Worm (Caenorhabditis elegans) whole organism, midembryonic: Measurements from ENCODE around the gene col-165.
"Not testable (repeated sequence)": the region's sequence is repeated elsewhere in the genome, so short reads cannot be mapped to it uniquely, and the experiment has no call there.

Experiments used
- T22C8.4 ChIP-seq: fragments of 200-800 bp; sonication (Bioruptor generic); IDR thresholded peaks from 2 replicates; pipeline ENCODE4 v1.3.6; 2022; ENCODE audit warnings: missing genetic modification characterization, missing compliant biosample characterization
- cog-1 ChIP-seq: sonication (generic microtip); optimal IDR thresholded peaks from 2 replicates; lab custom pipeline; 2016; ENCODE audit warnings: missing genetic modification characterization, missing compliant biosample characterization
- flt-1 ChIP-seq: fragments of 200-800 bp; sonication (Bioruptor generic); IDR thresholded peaks from 2 replicates; pipeline ENCODE4 v1.3.6; 2022; ENCODE audit warnings: missing genetic modification characterization, missing compliant biosample characterization
- klf-2 ChIP-seq: fragments of 200-800 bp; sonication (Bioruptor generic); conservative IDR thresholded peaks from 2 replicates; pipeline ENCODE4 v1.3.6; 2022; ENCODE audit warnings: missing genetic modification reagents, missing genetic modification characterization, missing compliant biosample characterization
- med-1 ChIP-seq: sonication (generic microtip); optimal IDR thresholded peaks from 2 replicates; lab custom pipeline; 2017; ENCODE audit warnings: missing genetic modification characterization, mild to moderate bottlenecking, missing compliant biosample characterization, antibody characterized with exemption, missing genetic modification reagents; ENCODE audit not compliant: insufficient read depth
- ref-1 ChIP-seq: fragments of 200-800 bp; sonication (Bioruptor generic); conservative IDR thresholded peaks from 2 replicates; pipeline ENCODE4 v1.3.6; 2022; ENCODE audit warnings: missing genetic modification reagents, missing genetic modification characterization, missing compliant biosample characterization
- tab-1 ChIP-seq: fragments of 200-800 bp; sonication (Bioruptor generic); IDR thresholded peaks from 2 replicates; pipeline ENCODE4 v1.3.6; 2022; ENCODE audit warnings: missing genetic modification characterization, missing compliant biosample characterization
- ztf-23 ChIP-seq: fragments of 200-800 bp; sonication (Bioruptor generic); IDR thresholded peaks from 2 replicates; pipeline ENCODE4 v1.3.6; 2022; ENCODE audit warnings: missing genetic modification reagents, missing genetic modification characterization, missing compliant biosample characterization
- ztf-29 ChIP-seq: fragments of 200-800 bp; sonication (Bioruptor generic); IDR thresholded peaks from 2 replicates; pipeline ENCODE4 v1.3.6; 2022; ENCODE audit warnings: missing genetic modification reagents, missing genetic modification characterization, missing compliant biosample characterization

Gene col-165

DNA sequence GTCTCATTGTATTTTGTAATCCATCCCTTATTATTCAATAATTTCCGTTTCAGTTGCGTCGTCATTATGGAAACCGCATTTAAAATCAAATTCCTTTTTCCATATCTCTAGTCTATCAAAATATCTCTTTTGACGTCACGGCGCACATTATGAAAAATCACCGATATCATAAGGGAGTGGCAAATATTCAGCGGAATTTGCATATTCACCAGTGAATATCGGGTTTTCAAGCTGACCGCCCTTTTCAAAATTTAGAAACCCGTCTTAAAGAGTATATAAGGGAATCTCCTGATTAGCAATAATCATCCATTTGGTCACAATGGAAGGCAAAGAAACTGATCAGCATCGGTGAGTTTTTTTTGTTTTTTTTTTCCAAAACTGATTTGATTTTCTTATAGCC lies at the start of gene col-165:
Gene col-165, plus strand, starts transcription at position 301 of the 400 bp plus-strand sequence.
- TF ChIP-seq ztf-29 (GFP tag; lab: Robert Waterston, UW) (no peak), flt-1 (no peak), ztf-23 (no peak), cog-1 (no peak), T22C8.4 (no peak), ref-1 (GFP tag; lab: Robert Waterston, UW) (no peak), klf-2 (no peak)

DNA sequence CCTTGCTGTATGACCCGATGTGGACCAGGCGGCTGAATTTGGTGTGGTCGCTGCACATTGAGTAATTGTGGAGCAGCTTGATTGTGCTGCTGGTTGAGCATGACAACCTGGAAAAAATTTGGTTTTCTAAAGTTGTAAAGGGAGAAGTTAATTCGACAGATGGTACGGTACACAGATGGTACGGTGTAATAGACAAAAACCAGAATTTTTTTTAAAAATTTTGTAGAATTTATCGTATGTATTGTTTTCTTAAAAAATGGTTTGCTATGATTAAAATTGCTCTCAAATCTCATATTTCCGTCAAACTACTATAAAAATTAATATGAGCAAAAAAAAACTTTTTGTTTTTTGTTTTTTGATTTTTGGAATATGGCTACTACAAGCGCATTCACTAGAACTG lies 46.6 kb upstream of the col-165 start, which contains the start of gene pqn-15:
Gene pqn-15, minus strand, starts transcription at position 101 of the 400 bp plus-strand sequence.
- TF ChIP-seq ztf-29 (GFP tag; lab: Robert Waterston, UW) (no peak), tab-1 (GFP tag; lab: Robert Waterston, UW) (no peak), T22C8.4 (no peak), ref-1 (GFP tag; lab: Robert Waterston, UW) (no peak), cog-1 (no peak), klf-2 (no peak), med-1 (GFP tag; lab: Kevin White, UChicago) (no peak), flt-1 (no peak), ztf-23 (no peak)

DNA sequence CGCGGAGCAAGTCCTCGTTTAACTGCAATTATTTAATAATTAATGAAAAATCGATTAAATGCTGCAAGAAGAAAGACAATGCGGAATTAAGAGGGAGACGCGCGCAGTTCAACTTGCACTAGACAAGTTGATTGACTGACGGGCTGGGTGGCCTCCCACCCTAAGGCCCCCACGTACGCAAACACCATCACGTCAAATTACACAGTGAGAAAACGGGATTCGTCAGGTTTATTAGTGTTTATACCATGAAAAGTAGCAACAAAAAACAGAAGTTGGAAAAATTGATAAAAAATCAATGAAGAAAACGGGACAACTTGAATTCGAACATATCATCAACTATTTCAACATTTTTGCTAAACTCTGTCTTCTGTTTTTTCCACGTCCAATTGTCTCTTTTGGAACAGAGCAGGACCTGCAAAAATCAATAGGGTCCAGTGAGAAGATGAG lies 45.8 kb upstream of the col-165 start:
- TF ChIP-seq ztf-29 (GFP tag; lab: Robert Waterston, UW): 0 out of 2 replicates have a peak, but pooled peaks have one; percentile 29
- peak; percentile 35; the same call in 1 of the 2 replicates for TF ChIP-seq T22C8.4
- TF ChIP-seq klf-2: no peak
- TF ChIP-seq tab-1 (GFP tag; lab: Robert Waterston, UW): peak; percentile 55; the same call in 1 of the 2 replicates

DNA sequence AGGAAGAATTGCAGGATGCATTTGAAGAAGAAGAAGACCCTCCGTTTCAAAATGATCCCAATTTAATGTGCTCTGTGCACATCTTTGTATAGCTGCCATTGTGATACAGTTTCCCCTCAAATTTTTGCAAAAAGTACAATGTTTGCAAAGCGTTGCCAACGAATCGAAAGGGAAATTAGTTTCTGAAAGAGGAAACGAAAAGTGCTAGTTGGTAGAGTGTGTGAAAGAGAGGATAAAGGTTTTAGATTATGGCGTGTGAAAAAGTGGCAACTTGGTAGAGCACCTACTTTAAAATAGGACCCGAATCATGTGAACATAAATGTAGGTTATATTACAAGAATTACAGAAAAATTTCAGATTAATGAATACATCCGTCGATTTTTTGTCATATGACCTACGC lies 41.8 kb upstream of the col-165 start, which contains the start of gene C52B9.8:
Gene C52B9.8, minus strand, starts transcription at position 101 of the 400 bp plus-strand sequence.
- TF ChIP-seq med-1 (GFP tag; lab: Kevin White, UChicago) (no peak), cog-1 (no peak), ztf-29 (GFP tag; lab: Robert Waterston, UW) (no peak), tab-1 (GFP tag; lab: Robert Waterston, UW) (no peak), T22C8.4 (no peak), ztf-23 (no peak), ref-1 (GFP tag; lab: Robert Waterston, UW) (no peak), flt-1 (no peak), klf-2 (no peak)

DNA sequence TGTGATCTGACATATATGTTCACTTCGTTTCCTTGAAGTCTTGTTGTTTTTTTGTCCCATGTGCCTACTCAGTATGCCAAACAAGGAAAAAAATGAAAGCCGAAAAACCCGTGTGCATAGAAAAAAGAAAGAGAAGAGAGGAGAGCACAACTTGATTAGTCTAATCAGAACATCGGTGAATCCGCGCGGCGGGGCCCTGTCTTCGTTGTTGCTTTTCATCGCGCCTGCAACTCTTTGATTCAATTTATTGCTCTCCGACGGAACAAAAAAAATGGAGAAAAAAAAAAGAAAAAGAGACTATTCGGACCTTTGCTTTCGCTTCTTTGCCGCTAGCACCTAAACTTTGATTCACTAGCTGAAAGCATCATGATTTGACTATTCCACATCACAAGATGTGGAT lies 38.5 kb upstream of the col-165 start:
- TF ChIP-seq ztf-29 (GFP tag; lab: Robert Waterston, UW) (no peak), flt-1 (no peak), tab-1 (GFP tag; lab: Robert Waterston, UW) (no peak), klf-2 (no peak), med-1 (GFP tag; lab: Kevin White, UChicago) (no peak), ztf-23 (no peak), cog-1 (no peak), T22C8.4 (no peak), ref-1 (GFP tag; lab: Robert Waterston, UW) (no peak)

DNA sequence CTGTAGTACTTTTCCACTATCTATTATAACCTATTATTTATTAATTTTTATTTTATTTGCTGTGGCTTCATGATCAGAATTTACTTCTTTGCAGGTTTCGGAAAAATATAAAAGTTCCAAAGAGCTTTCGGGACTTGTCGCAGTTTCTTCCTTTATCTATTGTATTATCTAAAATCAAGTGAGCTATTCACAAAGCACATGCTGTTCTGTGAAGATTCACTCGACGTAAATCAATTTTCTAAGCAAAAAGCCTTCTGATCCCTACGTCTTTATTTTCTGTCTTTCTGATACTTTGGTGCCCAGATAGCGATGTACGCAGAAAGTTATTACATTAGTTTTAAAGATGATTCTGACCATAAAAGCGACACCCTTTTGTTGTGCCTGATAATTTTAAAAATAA lies 36.3 kb upstream of the col-165 start:
- TF ChIP-seq ztf-29 (GFP tag; lab: Robert Waterston, UW) (no peak), klf-2 (no peak), flt-1 (no peak), med-1 (GFP tag; lab: Kevin White, UChicago) (no peak), tab-1 (GFP tag; lab: Robert Waterston, UW) (no peak), T22C8.4 (no peak), ztf-23 (no peak), cog-1 (no peak), ref-1 (GFP tag; lab: Robert Waterston, UW) (no peak)

DNA sequence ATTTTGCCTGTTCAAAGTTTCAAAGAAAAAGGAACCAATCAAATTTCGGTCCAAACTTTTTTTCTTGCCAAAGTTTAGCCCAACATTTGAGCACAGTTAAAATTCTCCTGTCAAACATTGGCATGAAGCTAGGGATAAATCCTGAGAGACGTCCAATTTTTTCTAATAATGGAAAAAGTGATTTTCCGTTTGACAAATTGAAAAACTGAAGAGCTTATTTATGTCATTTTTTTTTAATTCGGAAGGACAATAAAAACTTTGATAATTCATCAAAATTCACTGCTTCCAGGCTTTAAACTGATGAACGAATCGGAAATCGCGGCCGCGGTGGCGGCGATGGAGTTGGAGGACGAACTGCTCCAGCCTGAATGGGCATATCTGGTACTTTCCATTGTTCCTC lies 32.9 kb upstream of the col-165 start, which contains the start of gene dop-6:
Gene dop-6, plus strand, starts transcription at position 301 of the 400 bp plus-strand sequence.
- TF ChIP-seq cog-1: no peak
- no peak for TF ChIP-seq ztf-23
- TF ChIP-seq tab-1 (GFP tag; lab: Robert Waterston, UW): no peak
- no peak for TF ChIP-seq ref-1 (GFP tag; lab: Robert Waterston, UW)
- TF ChIP-seq flt-1: no peak

DNA sequence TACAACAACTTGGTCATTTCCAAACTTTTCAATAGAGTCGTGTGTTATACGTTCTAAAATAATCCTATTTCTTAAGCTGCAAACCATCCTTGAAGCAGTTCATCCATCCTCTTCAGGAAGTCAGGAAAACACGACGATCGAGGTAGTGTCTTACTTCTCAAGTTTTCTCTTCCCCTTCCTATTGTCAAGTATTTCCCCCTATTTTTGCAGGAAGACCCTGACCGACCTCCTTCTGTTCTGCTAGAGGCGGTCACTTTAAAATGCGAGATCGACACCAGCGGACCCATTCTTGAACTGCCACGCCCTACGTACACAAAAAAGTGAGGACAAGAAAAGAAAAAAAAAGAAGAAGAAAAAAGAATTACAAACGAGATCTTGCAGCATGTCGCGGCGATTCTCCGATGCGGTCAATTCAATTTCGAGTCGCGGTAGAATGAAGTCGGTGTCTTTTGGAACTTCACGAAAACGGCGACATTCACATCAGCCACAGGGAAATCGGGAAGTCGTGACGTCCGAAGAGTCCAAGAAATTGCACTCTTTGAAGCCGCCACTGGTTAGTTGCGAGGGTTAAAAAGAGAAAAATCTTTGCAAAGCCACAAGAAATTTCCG lies 30.5 kb upstream of the col-165 start:
- TF ChIP-seq ref-1 (GFP tag; lab: Robert Waterston, UW): no peak
- TF ChIP-seq T22C8.4: no peak
- TF ChIP-seq flt-1: no peak

DNA sequence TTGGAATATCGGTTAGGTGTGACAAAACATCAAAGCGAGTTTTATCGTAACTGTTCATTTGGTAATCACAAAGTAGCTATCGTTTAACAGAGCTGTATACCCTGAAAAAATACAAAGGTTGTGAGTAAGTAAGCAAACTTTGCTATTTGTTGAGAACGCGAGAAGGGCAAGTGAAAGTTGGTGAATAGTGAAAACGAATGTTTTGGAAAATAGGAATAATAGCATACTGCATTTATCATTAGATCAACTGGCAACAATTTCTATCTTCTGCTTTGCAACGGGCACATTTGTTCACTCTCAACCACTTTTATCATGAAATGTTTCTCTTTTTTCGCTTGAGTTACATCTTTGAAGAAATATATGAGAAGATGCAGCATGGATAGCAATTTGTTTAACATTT lies 24.6 kb upstream of the col-165 start, which contains the start of gene C24A8.5:
Gene C24A8.5, minus strand, starts transcription at position 101 of the 400 bp plus-strand sequence.
- TF ChIP-seq ref-1 (GFP tag; lab: Robert Waterston, UW): no peak
- TF ChIP-seq T22C8.4: no peak
- TF ChIP-seq flt-1: no peak
- no peak for TF ChIP-seq ztf-29 (GFP tag; lab: Robert Waterston, UW)
- no peak for TF ChIP-seq cog-1
- no peak for TF ChIP-seq klf-2
- no peak for TF ChIP-seq ztf-23
- no peak for TF ChIP-seq tab-1 (GFP tag; lab: Robert Waterston, UW)

DNA sequence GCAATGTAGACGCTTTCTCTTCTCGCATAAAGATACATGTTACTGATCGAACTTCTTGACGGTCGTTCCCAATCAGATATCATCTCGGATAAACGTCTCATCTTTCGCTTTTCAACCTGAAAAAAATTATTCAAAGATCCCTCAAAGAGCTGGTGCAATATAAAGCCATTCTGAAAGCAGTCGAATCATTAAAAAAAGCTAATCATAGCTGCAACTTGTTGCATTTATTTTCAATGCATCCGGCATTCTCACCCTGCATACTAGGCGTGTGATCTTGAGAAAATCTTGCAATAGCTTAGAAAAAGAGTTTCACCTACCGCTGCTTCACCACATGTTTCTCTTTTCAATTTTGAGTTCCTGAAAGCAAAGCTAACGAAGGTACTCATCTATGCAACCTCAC lies 21.1 kb upstream of the col-165 start, which contains the start of gene C24A8.6:
Gene C24A8.6, minus strand, starts transcription at position 101 of the 400 bp plus-strand sequence.
- TF ChIP-seq ztf-29 (GFP tag; lab: Robert Waterston, UW); ref-1 (GFP tag; lab: Robert Waterston, UW); T22C8.4: not testable (repeated sequence)

DNA sequence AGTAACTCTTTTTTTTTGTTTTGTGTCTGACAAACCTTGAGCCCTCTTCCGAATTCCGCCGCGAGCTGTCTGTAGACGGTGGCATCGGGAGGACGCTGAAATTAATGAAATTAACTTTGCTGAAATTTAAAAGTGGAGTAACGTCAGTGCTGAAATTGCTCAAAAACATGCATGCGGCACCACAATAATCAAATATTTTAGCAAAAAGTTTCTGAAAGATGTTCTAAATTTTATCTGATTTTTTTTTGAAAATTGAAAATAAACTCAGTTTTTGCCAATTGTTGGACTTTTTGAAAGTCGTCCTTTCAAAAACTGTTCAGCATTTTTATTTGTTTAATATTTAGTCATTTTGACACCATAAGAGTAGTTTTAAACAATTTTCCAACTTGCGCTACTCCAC lies 17.5 kb upstream of the col-165 start, which contains the start of gene cst-2:
Gene cst-2, minus strand, starts transcription at position 101 of the 400 bp plus-strand sequence.
- TF ChIP-seq klf-2; med-1 (GFP tag; lab: Kevin White, UChicago); T22C8.4: not testable (repeated sequence)
